Fruit fly (Drosophila melanogaster) S2 (cell line): ENCODE data around the gene CG34268.
A peak's percentile ranks its signal among the peaks of the same experiment; 100 is the strongest.

Experiments
- CG8478 ChIP-seq: fragments of >200 bp; optimal IDR thresholded peaks from 2 replicates; lab custom pipeline; 2018
- CTCF ChIP-seq, 2 experiments: fragments of >200 bp; optimal IDR thresholded peaks; 2 replicates each; lab custom pipeline; 2018

DNA sequence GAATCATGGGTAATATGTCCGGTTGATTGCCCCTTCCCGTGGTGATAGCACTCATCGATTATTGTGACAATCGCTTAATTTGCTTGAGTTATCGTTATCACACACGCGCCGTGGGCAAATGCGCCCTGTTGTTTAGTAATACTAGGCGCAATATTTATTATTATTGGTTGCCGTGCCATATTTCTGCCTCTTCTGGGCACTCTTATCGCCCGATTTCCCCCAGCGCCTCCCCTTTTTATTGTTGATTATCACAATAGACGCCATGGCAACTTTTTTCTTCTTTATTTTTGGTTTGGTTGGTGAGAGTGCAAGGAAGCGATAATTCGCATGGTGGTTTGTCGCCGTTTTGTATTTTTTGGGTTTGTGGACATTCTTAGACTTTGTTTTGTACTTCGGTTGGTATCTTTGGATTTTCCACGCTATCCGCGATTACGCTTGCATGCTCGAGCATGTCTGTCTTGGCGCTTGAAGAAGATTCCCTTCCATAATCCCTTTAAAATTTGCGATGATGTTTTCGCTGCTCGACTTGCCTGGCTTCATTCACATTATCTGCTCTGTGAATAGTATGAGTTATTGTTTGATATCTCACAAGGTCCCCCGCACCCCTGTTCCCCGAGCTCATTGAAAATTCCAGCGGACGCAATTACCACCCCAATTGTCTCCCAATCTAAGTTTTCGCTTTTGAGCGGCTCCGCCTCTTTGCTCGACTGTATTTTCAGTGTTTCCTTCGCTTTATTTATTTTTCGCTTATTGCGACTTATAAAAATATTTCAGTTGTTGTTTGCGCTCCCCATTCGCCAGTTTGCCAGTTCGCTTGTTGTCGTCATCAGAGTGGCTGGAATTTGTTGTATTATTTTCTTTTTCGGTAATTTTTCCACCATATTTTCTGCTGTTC is 47.8 kb downstream of the CG34268 start:
- TF ChIP-seq CG8478 (peak; percentile 48), CTCF (optimal IDR thresholded peaks at IDR 0.05; lab: Kevin White, UChicago) (no peak)
